Fruit fly (Drosophila melanogaster) whole organism, prepupa: ENCODE measurements around the gene CG9521.

ENCODE experiments used
- CG10631 ChIP-seq: fragments of 200-800 bp; sonication (Bioruptor generic); optimal IDR thresholded peaks from 2 replicates; lab custom pipeline; 2016; ENCODE audit warnings: missing biosample characterization, missing genetic modification characterization
- CG10669 ChIP-seq: fragments of 200-800 bp; sonication (Bioruptor generic); optimal IDR thresholded peaks from 3 replicates; lab custom pipeline; 2018; ENCODE audit warnings: missing biosample characterization, mild to moderate bottlenecking, missing genetic modification characterization, moderate library complexity
- CG15336 ChIP-seq: fragments of 200-800 bp; sonication (Bioruptor generic); IDR thresholded peaks from 2 replicates; pipeline ENCODE4 v1.3.6; 2022; ENCODE audit warnings: missing biosample characterization, missing genetic modification characterization
- CG3032 ChIP-seq: fragments of 200-800 bp; optimal IDR thresholded peaks from 2 replicates; lab custom pipeline; 2019; ENCODE audit warnings: missing biosample characterization, mild to moderate bottlenecking, missing genetic modification characterization, moderate library complexity
- CG31627 ChIP-seq: fragments of 200-800 bp; sonication (Bioruptor generic); optimal IDR thresholded peaks from 3 replicates; lab custom pipeline; 2016; ENCODE audit warnings: missing biosample characterization, missing genetic modification characterization
- CG32006 ChIP-seq: fragments of 200-800 bp; sonication (Bioruptor generic); optimal IDR thresholded peaks from 3 replicates; lab custom pipeline; 2017; ENCODE audit warnings: missing biosample characterization, mild to moderate bottlenecking, missing genetic modification characterization
- CG6163 ChIP-seq: fragments of 200-800 bp; sonication (Bioruptor generic); IDR thresholded peaks from 3 replicates; pipeline ENCODE4 v1.3.6; 2022; ENCODE audit warnings: missing biosample characterization, missing genetic modification characterization
- CG6808 ChIP-seq: fragments of 200-800 bp; sonication (Bioruptor generic); optimal IDR thresholded peaks from 3 replicates; lab custom pipeline; 2017; ENCODE audit warnings: missing biosample characterization, missing genetic modification characterization, mild to moderate bottlenecking, moderate library complexity, missing genetic modification reagents
- CG6854 ChIP-seq: fragments of 200-800 bp; sonication (Bioruptor generic); optimal IDR thresholded peaks from 2 replicates; lab custom pipeline; 2017; ENCODE audit warnings: missing biosample characterization, mild to moderate bottlenecking, missing genetic modification characterization
- CG7368 ChIP-seq: fragments of 200-800 bp; sonication (Bioruptor generic); optimal IDR thresholded peaks from 3 replicates; lab custom pipeline; 2016; ENCODE audit warnings: missing biosample characterization, missing genetic modification characterization
- CG8319 ChIP-seq: fragments of 200-800 bp; sonication (Bioruptor generic); optimal IDR thresholded peaks from 3 replicates; lab custom pipeline; 2016; ENCODE audit warnings: missing biosample characterization, missing genetic modification characterization
- CG8632 ChIP-seq: fragments of 200-800 bp; sonication (Bioruptor generic); optimal IDR thresholded peaks from 3 replicates; lab custom pipeline; 2016; ENCODE audit warnings: missing biosample characterization, missing genetic modification characterization
- Eip75B ChIP-seq: fragments of 200-800 bp; sonication (Bioruptor generic); optimal IDR thresholded peaks from 3 replicates; lab custom pipeline; 2016; ENCODE audit warnings: missing biosample characterization, missing genetic modification characterization
- Eip78C ChIP-seq: fragments of 200-800 bp; sonication (Bioruptor generic); peaks from one replicate; lab custom pipeline; 2016; ENCODE audit warnings: missing biosample characterization, missing genetic modification characterization
- Eip93F ChIP-seq: fragments of 200-800 bp; sonication (Bioruptor generic); optimal IDR thresholded peaks from 2 replicates; lab custom pipeline; 2016; ENCODE audit warnings: missing biosample characterization, mild to moderate bottlenecking, missing genetic modification characterization
- Hr4 ChIP-seq: fragments of 200-800 bp; sonication (Bioruptor generic); optimal IDR thresholded peaks from 3 replicates; lab custom pipeline; 2016; ENCODE audit warnings: missing biosample characterization, missing genetic modification characterization
- Lpt ChIP-seq: fragments of 200-800 bp; sonication (Bioruptor generic); optimal IDR thresholded peaks from 3 replicates; lab custom pipeline; 2016; ENCODE audit warnings: missing biosample characterization, missing genetic modification characterization
- OdsH ChIP-seq: fragments of 200-800 bp; sonication (Bioruptor generic); optimal IDR thresholded peaks from 3 replicates; lab custom pipeline; 2016; ENCODE audit warnings: missing biosample characterization, missing genetic modification characterization
- Smox ChIP-seq: fragments of 200-800 bp; sonication (Bioruptor generic); optimal IDR thresholded peaks from 3 replicates; lab custom pipeline; 2016; ENCODE audit warnings: missing biosample characterization, missing genetic modification characterization
- Sox102F ChIP-seq: fragments of 200-800 bp; sonication (Bioruptor generic); optimal IDR thresholded peaks from 2 replicates; lab custom pipeline; 2016; ENCODE audit warnings: missing biosample characterization, mild to moderate bottlenecking, missing genetic modification characterization
- cyc ChIP-seq: fragments of 200-800 bp; sonication (Bioruptor generic); optimal IDR thresholded peaks from 3 replicates; lab custom pipeline; 2016; ENCODE audit warnings: missing biosample characterization, missing genetic modification characterization
- eg ChIP-seq: fragments of 200-800 bp; sonication (Bioruptor generic); IDR thresholded peaks from 3 replicates; pipeline ENCODE4 v1.3.6; 2022; ENCODE audit warnings: missing biosample characterization, missing genetic modification characterization
- esn ChIP-seq: fragments of 200-800 bp; sonication (Bioruptor generic); optimal IDR thresholded peaks from 2 replicates; lab custom pipeline; 2016; ENCODE audit warnings: missing biosample characterization, mild to moderate bottlenecking, missing genetic modification characterization, moderate library complexity
- fd85E ChIP-seq: fragments of 200-800 bp; sonication (Bioruptor generic); optimal IDR thresholded peaks from 3 replicates; lab custom pipeline; 2016; ENCODE audit warnings: missing biosample characterization, missing genetic modification characterization
- fkh ChIP-seq: fragments of 200-800 bp; sonication (Bioruptor generic); optimal IDR thresholded peaks from 3 replicates; lab custom pipeline; 2017; ENCODE audit warnings: missing biosample characterization, mild to moderate bottlenecking, missing genetic modification characterization, moderate library complexity
- net ChIP-seq: fragments of 200-800 bp; sonication (Bioruptor generic); optimal IDR thresholded peaks from 3 replicates; lab custom pipeline; 2016; ENCODE audit warnings: missing biosample characterization, missing genetic modification characterization
- pdm3 ChIP-seq: fragments of 200-800 bp; sonication (Bioruptor generic); optimal IDR thresholded peaks from 3 replicates; lab custom pipeline; 2016; ENCODE audit warnings: missing biosample characterization, missing genetic modification characterization
- spab ChIP-seq: fragments of 200-800 bp; sonication (Bioruptor generic); optimal IDR thresholded peaks from 2 replicates; lab custom pipeline; 2017; ENCODE audit warnings: missing biosample characterization, mild to moderate bottlenecking, missing genetic modification characterization, missing genetic modification reagents
- vri ChIP-seq: fragments of 200-800 bp; sonication (Bioruptor generic); optimal IDR thresholded peaks from 3 replicates; lab custom pipeline; 2016; ENCODE audit warnings: missing biosample characterization, mild to moderate bottlenecking, missing genetic modification characterization

Gene CG9521

DNA sequence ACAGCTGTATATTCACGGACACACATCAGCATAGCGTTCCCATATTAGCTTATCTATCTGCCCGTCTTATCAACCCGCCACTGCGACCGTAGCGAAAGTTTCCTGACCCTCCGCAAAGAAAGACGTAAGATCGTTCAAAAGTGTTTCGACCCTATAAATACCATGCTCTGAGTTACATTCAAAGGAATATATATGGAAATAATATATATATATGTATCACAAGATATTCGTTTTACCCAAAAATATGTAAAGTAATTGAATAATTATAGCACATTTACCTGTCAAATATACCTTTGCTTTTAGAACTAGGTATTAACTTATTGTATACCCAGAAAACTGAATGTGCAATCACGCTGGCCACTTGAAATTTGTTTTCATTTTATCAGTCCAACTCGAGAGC is 42.6 kb downstream of the CG9521 start (continued):
- TF ChIP-seq fkh (GFP tag; lab: Kevin White, UChicago) (no peak), Eip93F (GFP tag; lab: Kevin White, UChicago) (no peak), cyc (peak; percentile 15), CG6854 (GFP tag; lab: Kevin White, UChicago) (no peak), CG15336 (no peak), CG31627 (no peak), CG6808 (GFP tag; lab: Kevin White, UChicago) (no peak), Eip78C (GFP tag; lab: Kevin White, UChicago) (peak; percentile 47), CG3032 (tag; lab: Kevin White, UChicago) (no peak), Sox102F (peak; percentile 12), fd85E (no peak)

dm6 chrX:14805646-14806045 is 47.4 kb downstream of the CG9521 start:
- TF ChIP-seq Hr4 (peak; percentile 1), Smox (no peak), pdm3 (GFP tag; lab: Kevin White, UChicago) (peak; percentile 4), eg (peak; percentile 45; the same call in 2 of the 3 replicates), net (GFP tag; lab: Kevin White, UChicago) (no peak), vri (GFP tag; lab: Kevin White, UChicago) (no peak), CG8632 (no peak), Lpt (no peak), CG6163 (peak; percentile 49; the same call in 1 of the 3 replicates), Eip75B (GFP tag; lab: Kevin White, UChicago) (no peak), CG10669 (GFP tag; lab: Kevin White, UChicago) (peak; percentile 2), CG10631 (peak; percentile 23), CG32006 (GFP tag; lab: Kevin White, UChicago) (peak; percentile 22), CG7368 (GFP tag; lab: Kevin White, UChicago) (no peak), spab (GFP tag; lab: Kevin White, UChicago) (no peak), CG3032 (tag; lab: Kevin White, UChicago) (no peak), OdsH (GFP tag; lab: Kevin White, UChicago) (peak; percentile 16), esn (GFP tag; lab: Kevin White, UChicago) (no peak), Eip78C (GFP tag; lab: Kevin White, UChicago) (peak; percentile 54), CG8319 (GFP tag; lab: Kevin White, UChicago) (no peak)

DNA sequence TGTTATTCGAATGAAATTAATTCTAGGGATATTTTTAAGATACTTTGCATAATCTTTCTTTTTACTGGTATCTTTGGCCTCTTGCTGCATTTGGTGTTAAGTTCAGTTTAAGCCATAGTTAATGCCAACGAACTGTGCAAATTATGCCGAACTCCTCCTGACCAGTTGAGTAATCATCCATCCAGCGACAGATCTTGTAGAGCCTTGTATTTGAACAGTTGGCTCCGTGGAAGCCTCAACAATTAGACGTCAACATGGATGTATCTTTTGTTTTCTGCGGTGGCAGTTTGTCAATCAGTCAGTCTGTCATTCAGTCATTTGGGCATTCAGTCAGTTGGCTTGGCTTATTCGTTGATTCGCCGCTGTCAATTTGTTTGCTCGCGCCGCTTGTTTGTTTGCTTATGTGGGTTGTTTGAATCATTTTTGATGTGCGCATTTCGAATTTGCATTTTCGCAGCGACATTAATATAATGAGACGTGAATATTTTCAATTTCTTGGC is 50.4 kb downstream of the CG9521 start:
- TF ChIP-seq Eip75B (GFP tag; lab: Kevin White, UChicago) (no peak), fkh (GFP tag; lab: Kevin White, UChicago) (peak; percentile 43)
